Worm (Caenorhabditis elegans) whole organism, late embryonic: ENCODE results near the gene Y71H2AL.2.
A peak's percentile ranks its signal among the peaks of the same experiment; 100 is the strongest.

ENCODE experiments used
- C08G9.2 ChIP-seq: sonication (generic microtip); optimal IDR thresholded peaks from 2 replicates; lab custom pipeline; 2016; ENCODE audit warnings: mild to moderate bottlenecking, missing genetic modification characterization, moderate library complexity, missing compliant biosample characterization
- K02D7.2 ChIP-seq: sonication (generic microtip); optimal IDR thresholded peaks from 2 replicates; lab custom pipeline; 2017; ENCODE audit warnings: mild to moderate bottlenecking, missing genetic modification characterization, missing compliant biosample characterization
- K09A11.1 ChIP-seq: sonication (generic microtip); optimal IDR thresholded peaks from 2 replicates; lab custom pipeline; 2017; ENCODE audit warnings: antibody characterized with exemption, mild to moderate bottlenecking, missing genetic modification characterization, missing compliant biosample characterization; ENCODE audit not compliant: insufficient read depth
- T23F11.4 ChIP-seq: fragments of 200-800 bp; sonication (Bioruptor generic); optimal IDR thresholded peaks from 2 replicates; lab custom pipeline; 2018; ENCODE audit warnings: mild to moderate bottlenecking, missing genetic modification characterization, missing compliant biosample characterization
- ceh-2 ChIP-seq: sonication (generic microtip); optimal IDR thresholded peaks from 2 replicates; lab custom pipeline; 2016; ENCODE audit warnings: missing genotype, missing genetic modification characterization, missing compliant biosample characterization
- ceh-22 ChIP-seq: sonication (generic microtip); optimal IDR thresholded peaks from 2 replicates; lab custom pipeline; 2017; ENCODE audit warnings: missing biosample characterization, missing genetic modification characterization
- ceh-24 ChIP-seq: sonication (generic microtip); optimal IDR thresholded peaks from 2 replicates; lab custom pipeline; 2016; ENCODE audit warnings: mild to moderate bottlenecking, missing genetic modification characterization, missing compliant biosample characterization
- ceh-30 ChIP-seq: fragments of 150-350 bp; optimal IDR thresholded peaks from 2 replicates; lab custom pipeline; 2014; ENCODE audit warnings: missing biosample characterization, missing genetic modification characterization
- ceh-6 ChIP-seq: fragments of 200-800 bp; sonication (Bioruptor generic); optimal IDR thresholded peaks from 2 replicates; lab custom pipeline; 2018; ENCODE audit warnings: mild to moderate bottlenecking, missing genetic modification characterization, missing compliant biosample characterization
- ceh-9 ChIP-seq: sonication (generic microtip); optimal IDR thresholded peaks from 2 replicates; lab custom pipeline; 2016; ENCODE audit warnings: mild to moderate bottlenecking, missing genetic modification characterization, inconsistent platforms, missing compliant biosample characterization
- dmd-4 ChIP-seq: sonication (generic microtip); optimal IDR thresholded peaks from 2 replicates; lab custom pipeline; 2016; ENCODE audit warnings: borderline replicate concordance, missing genetic modification characterization, missing compliant biosample characterization
- dve-1 ChIP-seq: sonication (generic microtip); optimal IDR thresholded peaks from 2 replicates; lab custom pipeline; 2017; ENCODE audit warnings: antibody characterized with exemption, mild to moderate bottlenecking, missing genetic modification characterization, missing compliant biosample characterization
- elt-2 ChIP-seq: sonication (generic microtip); optimal IDR thresholded peaks from 2 replicates; lab custom pipeline; 2016; ENCODE audit warnings: missing genetic modification reagents, missing genetic modification characterization, missing compliant biosample characterization
- elt-4 ChIP-seq: sonication (generic microtip); optimal IDR thresholded peaks from 2 replicates; lab custom pipeline; 2016; ENCODE audit warnings: missing genetic modification characterization, missing compliant biosample characterization
- eyg-1 ChIP-seq: sonication (generic microtip); optimal IDR thresholded peaks from 2 replicates; lab custom pipeline; 2016; ENCODE audit warnings: missing genotype, missing genetic modification characterization, missing compliant biosample characterization
- fax-1 ChIP-seq: sonication (generic microtip); optimal IDR thresholded peaks from 2 replicates; lab custom pipeline; 2016; ENCODE audit warnings: missing genotype, missing genetic modification characterization, missing compliant biosample characterization
- fkh-10 ChIP-seq: fragments of 150-350 bp; optimal IDR thresholded peaks from 2 replicates; lab custom pipeline; 2014; ENCODE audit warnings: missing biosample characterization, missing genetic modification reagents, missing genetic modification characterization
- gmeb-2 ChIP-seq: sonication (generic microtip); optimal IDR thresholded peaks from 2 replicates; lab custom pipeline; 2016; ENCODE audit warnings: missing genetic modification characterization, inconsistent platforms, missing compliant biosample characterization
- hlh-15 ChIP-seq: sonication (generic microtip); optimal IDR thresholded peaks from 2 replicates; lab custom pipeline; 2016; ENCODE audit warnings: missing genetic modification characterization, missing compliant biosample characterization
- hlh-8 ChIP-seq: sonication (generic microtip); optimal IDR thresholded peaks from 2 replicates; lab custom pipeline; 2016; ENCODE audit warnings: missing genotype, missing genetic modification characterization, missing compliant biosample characterization
- lim-6 ChIP-seq: sonication (generic microtip); optimal IDR thresholded peaks from 2 replicates; lab custom pipeline; 2016; ENCODE audit warnings: missing genetic modification characterization, missing compliant biosample characterization
- lin-11 ChIP-seq: fragments of 200-800 bp; sonication (Bioruptor generic); optimal IDR thresholded peaks from 2 replicates; lab custom pipeline; 2018; ENCODE audit warnings: mild to moderate bottlenecking, missing genetic modification characterization, missing compliant biosample characterization
- madf-2 ChIP-seq: sonication (generic microtip); optimal IDR thresholded peaks from 2 replicates; lab custom pipeline; 2017; ENCODE audit warnings: missing genetic modification characterization, missing compliant biosample characterization
- nfya-1 ChIP-seq: sonication (generic microtip); optimal IDR thresholded peaks from 2 replicates; lab custom pipeline; 2017; ENCODE audit warnings: missing genetic modification characterization, mild to moderate bottlenecking, missing compliant biosample characterization, antibody characterized with exemption, moderate library complexity
- pax-1 ChIP-seq: fragments of 150-350 bp; optimal IDR thresholded peaks from 2 replicates; lab custom pipeline; 2014; ENCODE audit warnings: missing biosample characterization, missing genetic modification characterization
- pha-2 ChIP-seq: sonication (generic microtip); optimal IDR thresholded peaks from 2 replicates; lab custom pipeline; 2017; ENCODE audit warnings: mild to moderate bottlenecking, missing genetic modification characterization, missing compliant biosample characterization
- pha-4 ChIP-seq: fragments of 150-350 bp; optimal IDR thresholded peaks from 2 replicates; lab custom pipeline; 2018; ENCODE audit warnings: missing biosample characterization, missing genetic modification reagents, missing genetic modification characterization
- ref-2 ChIP-seq: sonication (generic microtip); optimal IDR thresholded peaks from 2 replicates; lab custom pipeline; 2016; ENCODE audit warnings: missing genetic modification characterization, missing compliant biosample characterization
- sdc-2 ChIP-seq: sonication (generic microtip); optimal IDR thresholded peaks from 2 replicates; lab custom pipeline; 2016; ENCODE audit warnings: missing genotype, missing genetic modification characterization, missing compliant biosample characterization
- sox-2 ChIP-seq: fragments of 200-800 bp; sonication (Bioruptor generic); IDR thresholded peaks from 2 replicates; pipeline ENCODE4 v1.3.6; 2022; ENCODE audit warnings: missing genetic modification reagents, missing genetic modification characterization, missing compliant biosample characterization
- tbx-7 ChIP-seq: sonication (generic microtip); optimal IDR thresholded peaks from 2 replicates; lab custom pipeline; 2016; ENCODE audit warnings: missing genotype, missing genetic modification characterization, missing compliant biosample characterization
- ttx-3 ChIP-seq: sonication (generic microtip); optimal IDR thresholded peaks from 2 replicates; lab custom pipeline; 2016; ENCODE audit warnings: missing genetic modification reagents, missing genetic modification characterization, missing compliant biosample characterization
- unc-3 ChIP-seq, 2 experiments: fragments of 200-800 bp in 1 of 2; sonication (Bioruptor generic) in 1 of 2; sonication (generic microtip) in 1 of 2; conservative IDR thresholded peaks in 1 of 2; optimal IDR thresholded peaks in 1 of 2; 2 replicates each; pipeline versions ENCODE4 v1.3.6 to Lab custom; 2016 to 2022; ENCODE audit warnings: missing compliant biosample characterization in 2 of 2, missing genetic modification characterization in 2 of 2, missing genetic modification reagents in 1 of 2
- unc-55 ChIP-seq: sonication (generic microtip); optimal IDR thresholded peaks from 2 replicates; lab custom pipeline; 2017; ENCODE audit warnings: missing biosample characterization, missing genetic modification reagents, missing genetic modification characterization
- unc-86 ChIP-seq: sonication (generic microtip); optimal IDR thresholded peaks from 2 replicates; lab custom pipeline; 2016; ENCODE audit warnings: missing genetic modification characterization, missing compliant biosample characterization

Gene Y71H2AL.2

DNA sequence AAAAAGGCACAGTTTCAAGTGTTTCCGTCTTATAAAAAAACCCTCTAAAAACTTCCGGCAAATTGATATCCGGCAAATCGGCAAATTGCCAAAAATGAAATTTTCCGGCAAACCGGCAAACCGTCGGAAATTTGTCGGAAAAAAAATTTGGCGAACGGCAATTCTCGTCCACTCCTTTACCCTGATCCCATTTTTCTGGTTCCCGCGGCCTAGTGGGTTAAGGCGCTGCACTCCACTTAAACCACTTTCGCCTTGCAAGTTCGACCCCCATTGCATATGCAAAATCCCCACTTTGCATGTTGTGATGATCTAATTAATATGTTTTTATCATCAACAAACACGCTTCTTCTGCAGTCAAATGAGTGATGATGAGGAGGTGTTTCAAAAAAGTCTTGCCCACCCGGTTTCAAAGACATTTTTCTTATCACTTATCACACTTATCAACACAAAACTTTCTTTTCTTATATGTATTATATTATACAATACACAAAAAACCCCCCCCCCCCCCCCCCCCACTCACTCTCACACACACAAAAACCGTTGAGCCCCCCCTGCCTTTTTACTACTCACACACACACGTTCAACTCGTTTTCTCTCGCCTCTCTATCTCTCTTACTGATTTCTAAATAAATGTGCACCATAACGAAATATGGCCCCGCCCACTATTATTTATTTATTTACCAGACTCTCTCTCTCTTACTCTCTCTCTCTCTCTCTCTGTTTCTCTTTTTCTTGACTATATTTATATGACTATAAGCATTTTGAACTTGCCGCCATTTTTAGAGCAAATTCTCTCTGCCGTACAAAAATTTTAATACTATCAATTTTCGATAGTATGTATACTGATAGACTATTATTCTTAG, 33.2 kb upstream of the Y71H2AL.2 start:
- TF ChIP-seq T23F11.4 (GFP tag; lab: Kevin White, UChicago) (no peak), ref-2 (tag; lab: Kevin White, UChicago) (no peak), elt-2 (tag; lab: Kevin White, UChicago) (peak; percentile 86), ceh-22 (no peak)

DNA sequence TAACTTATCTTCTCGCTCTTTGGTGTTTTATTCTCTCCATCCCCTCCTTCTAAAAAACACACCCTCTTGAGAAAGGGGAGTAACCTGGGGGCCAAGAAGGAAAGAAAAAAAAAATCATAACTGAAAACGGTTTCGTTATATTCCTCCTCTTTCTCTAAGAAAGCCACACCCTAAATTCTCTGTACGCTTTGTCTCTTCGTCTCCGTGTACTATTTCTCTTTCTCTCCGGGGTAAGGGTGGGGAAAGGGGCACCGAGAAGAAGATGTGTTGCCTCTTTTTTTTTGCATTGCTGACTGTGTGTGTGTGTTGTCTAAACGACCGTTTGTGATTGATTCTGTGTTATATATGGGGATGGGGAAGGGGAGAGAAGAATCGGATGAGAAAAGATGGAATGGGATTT, 30.0 kb upstream of the Y71H2AL.2 start:
- no peak for TF ChIP-seq elt-4 (tag; lab: Kevin White, UChicago)
- TF ChIP-seq ttx-3 (tag; lab: Kevin White, UChicago) = no peak
- TF ChIP-seq sox-2 (GFP tag; lab: Robert Waterston, UW) = no peak
- TF ChIP-seq ceh-2 (tag; lab: Kevin White, UChicago) = no peak
- TF ChIP-seq dmd-4 = no peak
- TF ChIP-seq K02D7.2 = no peak
- TF ChIP-seq hlh-15 (tag; lab: Kevin White, UChicago) = no peak
- TF ChIP-seq sdc-2 (tag; lab: Kevin White, UChicago) = no peak
- no peak for TF ChIP-seq gmeb-2 (tag; lab: Kevin White, UChicago)
- TF ChIP-seq ceh-6 (GFP tag; lab: Kevin White, UChicago) = no peak
- no peak for TF ChIP-seq tbx-7 (tag; lab: Kevin White, UChicago)
- TF ChIP-seq unc-3 (GFP tag; conservative IDR thresholded peaks at IDR 0.05; lab: Robert Waterston, UW) = no peak
- no peak for TF ChIP-seq unc-3 (tag; optimal IDR thresholded peaks at IDR 0.05; lab: Kevin White, UChicago)
- no peak for TF ChIP-seq unc-55 (GFP tag; lab: Kevin White, UChicago)
- no peak for TF ChIP-seq ceh-30 (tag; lab: Kevin White, UChicago)
- TF ChIP-seq pha-4 (tag; lab: Kevin White, UChicago) = no peak
- no peak for TF ChIP-seq madf-2 (tag; lab: Kevin White, UChicago)
- no peak for TF ChIP-seq ceh-22
- TF ChIP-seq fkh-10 = no peak

ce11 chrIII:2657783-2658182, 28.4 kb upstream of the Y71H2AL.2 start, which contains the start of gene let-805:
Gene let-805, plus strand, starts transcription at chrIII:2658083.
- no peak for TF ChIP-seq lin-11 (tag; lab: Kevin White, UChicago)
- TF ChIP-seq madf-2 (tag; lab: Kevin White, UChicago) = no peak
- TF ChIP-seq pha-2 = no peak
- TF ChIP-seq pax-1 (tag; lab: Kevin White, UChicago) = no peak
- no peak for TF ChIP-seq hlh-8 (tag; lab: Kevin White, UChicago)
- no peak for TF ChIP-seq C08G9.2 (tag; lab: Kevin White, UChicago)
- TF ChIP-seq unc-55 (GFP tag; lab: Kevin White, UChicago) = no peak
- no peak for TF ChIP-seq lim-6 (tag; lab: Kevin White, UChicago)
- TF ChIP-seq, all 69 proteins: peak for 0

ce11 chrIII:2675449-2675848, 10.7 kb upstream of the Y71H2AL.2 start:
- TF ChIP-seq eyg-1 (no peak), lin-11 (tag; lab: Kevin White, UChicago) (no peak), K09A11.1 (no peak), dve-1 (peak; percentile 81)

- TF ChIP-seq ceh-9 (tag; lab: Kevin White, UChicago) (no peak), nfya-1 (tag; lab: Kevin White, UChicago) (no peak), dve-1 (peak; percentile 3), ceh-24 (no peak), fax-1 (tag; lab: Kevin White, UChicago) (no peak), unc-86 (tag; lab: Kevin White, UChicago) (no peak)
Measured at ce11 chrIII:2676097-2676496, 10.1 kb upstream of the Y71H2AL.2 start.
